Fruit fly (Drosophila melanogaster) whole organism, embryonic: Measurements from ENCODE around the gene CG43998.
A peak's percentile ranks its signal among the peaks of the same experiment; 100 is the strongest.

Experiments used
- Adf1 ChIP-seq: fragments of 200-800 bp; sonication (Bioruptor generic); IDR thresholded peaks from 2 replicates; pipeline ENCODE4 v1.3.6; 2022; ENCODE audit warnings: missing biosample characterization, missing genetic modification characterization
- CG10959 ChIP-seq: fragments of 200-800 bp; sonication (Bioruptor generic); IDR thresholded peaks from 2 replicates; pipeline ENCODE4 v1.3.6; 2022; ENCODE audit warnings: missing biosample characterization, missing genetic modification characterization
- CG11247 ChIP-seq: fragments of 200-800 bp; sonication (Bioruptor generic); IDR thresholded peaks from 2 replicates; pipeline ENCODE4 v1.3.6; 2022; ENCODE audit warnings: missing biosample characterization, missing genetic modification characterization
- CG12744 ChIP-seq: fragments of 200-800 bp; sonication (Bioruptor generic); optimal IDR thresholded peaks from 2 replicates; lab custom pipeline; 2016; ENCODE audit warnings: missing biosample characterization, missing genetic modification characterization
- CG12942 ChIP-seq: fragments of 200-800 bp; sonication (Bioruptor generic); optimal IDR thresholded peaks from 3 replicates; lab custom pipeline; 2016; ENCODE audit warnings: missing biosample characterization, missing genetic modification characterization
- CG13287 ChIP-seq: fragments of 200-800 bp; sonication (Bioruptor generic); IDR thresholded peaks from 2 replicates; pipeline ENCODE4 v1.3.6; 2022; ENCODE audit warnings: missing biosample characterization, missing genetic modification characterization; ENCODE audit not compliant: partially characterized antibody
- CG14860 ChIP-seq: fragments of 200-800 bp; sonication (Bioruptor generic); IDR thresholded peaks from 3 replicates; pipeline ENCODE4 v1.3.6; 2022; ENCODE audit warnings: missing biosample characterization, missing genetic modification characterization; ENCODE audit not compliant: partially characterized antibody
- CG15073 ChIP-seq: fragments of 200-800 bp; sonication (Bioruptor generic); optimal IDR thresholded peaks from 2 replicates; lab custom pipeline; 2016; ENCODE audit warnings: missing biosample characterization, missing genetic modification characterization
- CG15696 ChIP-seq: fragments of 200-800 bp; sonication (Bioruptor generic); optimal IDR thresholded peaks from 2 replicates; lab custom pipeline; 2019; ENCODE audit warnings: missing biosample characterization, mild to moderate bottlenecking, missing genetic modification characterization, moderate library complexity
- CG16815 ChIP-seq: fragments of 200-800 bp; sonication (Bioruptor generic); optimal IDR thresholded peaks from 3 replicates; lab custom pipeline; 2017; ENCODE audit warnings: missing biosample characterization, mild to moderate bottlenecking, missing genetic modification characterization
- CG1832 ChIP-seq: fragments of 200-800 bp; sonication (Bioruptor generic); optimal IDR thresholded peaks from 2 replicates; lab custom pipeline; 2017; ENCODE audit warnings: missing biosample characterization, mild to moderate bottlenecking, missing genetic modification characterization, inconsistent platforms
- CG32767 ChIP-seq: fragments of 200-800 bp; sonication (Bioruptor generic); IDR thresholded peaks from 2 replicates; pipeline ENCODE4 v1.3.6; 2022; ENCODE audit warnings: missing biosample characterization, missing genetic modification characterization
- CG33557 ChIP-seq: fragments of 200-800 bp; sonication (Bioruptor generic); optimal IDR thresholded peaks from 2 replicates; lab custom pipeline; 2019; ENCODE audit warnings: missing biosample characterization, mild to moderate bottlenecking, missing genetic modification characterization, moderate library complexity
- CG3847 ChIP-seq: fragments of 200-800 bp; sonication (Bioruptor generic); IDR thresholded peaks from 2 replicates; pipeline ENCODE4 v1.3.6; 2022; ENCODE audit warnings: missing biosample characterization, missing genetic modification characterization
- CG3995 ChIP-seq: fragments of 200-800 bp; sonication (Bioruptor generic); optimal IDR thresholded peaks from 3 replicates; lab custom pipeline; 2016; ENCODE audit warnings: missing biosample characterization, missing genetic modification characterization
- CG6175 ChIP-seq: fragments of 200-800 bp; sonication (Bioruptor generic); IDR thresholded peaks from 3 replicates; pipeline ENCODE4 v1.3.6; 2022; ENCODE audit warnings: missing biosample characterization, missing genetic modification characterization
- CG7357 ChIP-seq: fragments of 200-800 bp; sonication (Bioruptor generic); IDR thresholded peaks from 3 replicates; pipeline ENCODE4 v1.3.6; 2022; ENCODE audit warnings: missing biosample characterization, missing genetic modification characterization
- Dek ChIP-seq: fragments of 200-800 bp; sonication (Bioruptor generic); optimal IDR thresholded peaks from 3 replicates; lab custom pipeline; 2019; ENCODE audit warnings: missing biosample characterization, mild to moderate bottlenecking, missing genetic modification characterization, moderate library complexity
- Drgx ChIP-seq: fragments of 200-800 bp; sonication (Bioruptor generic); IDR thresholded peaks from 2 replicates; pipeline ENCODE4 v1.3.6; 2022; ENCODE audit warnings: missing biosample characterization, missing genetic modification characterization
- Eip74EF ChIP-seq, 2 experiments: fragments of 200-800 bp in 1 of 2; fragments of >200 bp in 1 of 2; sonication (Bioruptor generic) in 1 of 2; optimal IDR thresholded peaks; 2 replicates each; lab custom pipeline; 2017 to 2019; ENCODE audit warnings: missing biosample characterization in 2 of 2, missing genetic modification characterization in 2 of 2, mild to moderate bottlenecking in 1 of 2, moderate library complexity in 1 of 2
- Elba2 ChIP-seq: fragments of 200-800 bp; sonication (Bioruptor generic); optimal IDR thresholded peaks from 3 replicates; lab custom pipeline; 2016; ENCODE audit warnings: missing biosample characterization, missing genetic modification characterization
- Fer2 ChIP-seq: fragments of 200-800 bp; sonication (Bioruptor generic); optimal IDR thresholded peaks from 2 replicates; lab custom pipeline; 2018; ENCODE audit warnings: missing biosample characterization, mild to moderate bottlenecking, missing genetic modification characterization, moderate library complexity
- Fer3 ChIP-seq: fragments of 200-800 bp; sonication (Bioruptor generic); optimal IDR thresholded peaks from 2 replicates; lab custom pipeline; 2018; ENCODE audit warnings: missing biosample characterization, mild to moderate bottlenecking, missing genetic modification characterization, moderate library complexity
- HmgD ChIP-seq: fragments of 200-800 bp; sonication (Bioruptor generic); optimal IDR thresholded peaks from 3 replicates; lab custom pipeline; 2016; ENCODE audit warnings: missing biosample characterization, missing genetic modification characterization
- Max ChIP-seq: fragments of 200-800 bp; sonication (Bioruptor generic); optimal IDR thresholded peaks from 2 replicates; lab custom pipeline; 2016; ENCODE audit warnings: missing biosample characterization, mild to moderate bottlenecking, missing genetic modification characterization
- Mrtf ChIP-seq: fragments of 200-800 bp; sonication (Bioruptor generic); IDR thresholded peaks from 3 replicates; pipeline ENCODE4 v1.3.6; 2022; ENCODE audit warnings: missing biosample characterization, missing genetic modification characterization
- Nf-YC ChIP-seq: fragments of 200-800 bp; optimal IDR thresholded peaks from 3 replicates; lab custom pipeline; 2019; ENCODE audit warnings: missing biosample characterization, mild to moderate bottlenecking, missing genetic modification characterization, moderate library complexity
- Six4 ChIP-seq: fragments of 200-800 bp; sonication (Bioruptor generic); optimal IDR thresholded peaks from 2 replicates; lab custom pipeline; 2016; ENCODE audit warnings: missing biosample characterization, missing genetic modification characterization
- Usf ChIP-seq: fragments of 200-800 bp; sonication (Bioruptor generic); optimal IDR thresholded peaks from 2 replicates; lab custom pipeline; 2017; ENCODE audit warnings: missing genotype, missing biosample characterization, missing genetic modification characterization
- Xrp1 ChIP-seq: fragments of 200-800 bp; sonication (Bioruptor generic); IDR thresholded peaks from 2 replicates; pipeline ENCODE4 v1.3.6; 2022; ENCODE audit warnings: missing biosample characterization, missing genetic modification characterization
- ara ChIP-seq: fragments of 200-800 bp; sonication (Bioruptor generic); IDR thresholded peaks from 2 replicates; pipeline ENCODE4 v1.3.6; 2022; ENCODE audit warnings: missing biosample characterization, missing genetic modification characterization
- bsh ChIP-seq, 2 experiments: fragments of 200-800 bp; sonication (Bioruptor generic); optimal IDR thresholded peaks; 2 replicates each; lab custom pipeline; 2017 to 2018; ENCODE audit warnings: mild to moderate bottlenecking in 2 of 2, missing biosample characterization in 2 of 2, missing genetic modification characterization in 2 of 2, moderate library complexity in 1 of 2
- cas ChIP-seq: fragments of 200-800 bp; sonication (Bioruptor generic); IDR thresholded peaks from 2 replicates; pipeline ENCODE4 v1.3.6; 2022; ENCODE audit warnings: missing biosample characterization, missing genetic modification characterization
- cg ChIP-seq: fragments of 200-800 bp; sonication (Bioruptor generic); optimal IDR thresholded peaks from 3 replicates; lab custom pipeline; 2019; ENCODE audit warnings: missing biosample characterization, mild to moderate bottlenecking, missing genetic modification characterization, moderate library complexity
- corto ChIP-seq: fragments of 200-800 bp; sonication (Bioruptor generic); optimal IDR thresholded peaks from 2 replicates; lab custom pipeline; 2016; ENCODE audit warnings: missing biosample characterization, mild to moderate bottlenecking, missing genetic modification characterization, moderate library complexity
- dimm ChIP-seq: fragments of 200-800 bp; sonication (Bioruptor generic); IDR thresholded peaks from 2 replicates; pipeline ENCODE4 v1.3.6; 2022; ENCODE audit warnings: missing biosample characterization, missing genetic modification characterization
- disco-r ChIP-seq: fragments of 200-800 bp; sonication (Bioruptor generic); optimal IDR thresholded peaks from 2 replicates; lab custom pipeline; 2016; ENCODE audit warnings: missing biosample characterization, missing genetic modification characterization
- ewg ChIP-seq: fragments of 200-800 bp; sonication (Bioruptor generic); optimal IDR thresholded peaks from 3 replicates; lab custom pipeline; 2017; ENCODE audit warnings: mild to moderate bottlenecking, missing biosample characterization, missing genetic modification reagents, missing genetic modification characterization
- gce ChIP-seq: fragments of 200-800 bp; sonication (Bioruptor generic); IDR thresholded peaks from 3 replicates; pipeline ENCODE4 v1.3.6; 2022; ENCODE audit warnings: missing biosample characterization, missing genetic modification characterization
- klu ChIP-seq: fragments of 200-800 bp; sonication (Bioruptor generic); IDR thresholded peaks from 2 replicates; pipeline ENCODE4 v1.3.6; 2022; ENCODE audit warnings: missing biosample characterization, missing genetic modification characterization
- lbe ChIP-seq: fragments of 200-800 bp; sonication (Bioruptor generic); optimal IDR thresholded peaks from 2 replicates; lab custom pipeline; 2016; ENCODE audit warnings: missing biosample characterization, mild to moderate bottlenecking, missing genetic modification characterization
- nom ChIP-seq: fragments of 200-800 bp; sonication (Bioruptor generic); optimal IDR thresholded peaks from 2 replicates; lab custom pipeline; 2017; ENCODE audit warnings: missing biosample characterization, missing genetic modification characterization, mild to moderate bottlenecking, moderate library complexity, missing genetic modification reagents
- ranshi ChIP-seq: fragments of 200-800 bp; sonication (Bioruptor generic); IDR thresholded peaks from 2 replicates; pipeline ENCODE4 v1.3.6; 2022; ENCODE audit warnings: missing biosample characterization, missing genetic modification characterization
- sima ChIP-seq: fragments of 200-800 bp; sonication (Bioruptor generic); optimal IDR thresholded peaks from 2 replicates; lab custom pipeline; 2016; ENCODE audit warnings: missing biosample characterization, missing genetic modification characterization
- slbo ChIP-seq: fragments of 200-800 bp; sonication (Bioruptor generic); IDR thresholded peaks from 2 replicates; pipeline ENCODE4 v1.3.6; 2022; ENCODE audit warnings: missing biosample characterization, missing genetic modification characterization
- tin ChIP-seq: fragments of 200-800 bp; sonication (Bioruptor generic); optimal IDR thresholded peaks from 3 replicates; lab custom pipeline; 2016; ENCODE audit warnings: missing biosample characterization, missing genetic modification characterization
- toy ChIP-seq: fragments of 200-800 bp; sonication (Bioruptor generic); IDR thresholded peaks from 2 replicates; pipeline ENCODE4 v1.3.6; 2022; ENCODE audit warnings: missing biosample characterization, missing genetic modification characterization
- trh ChIP-seq: fragments of 200-800 bp; sonication (Bioruptor generic); optimal IDR thresholded peaks from 2 replicates; lab custom pipeline; 2016; ENCODE audit warnings: missing biosample characterization, missing genetic modification characterization
- vvl ChIP-seq: fragments of 200-800 bp; sonication (Bioruptor generic); IDR thresholded peaks from 2 replicates; pipeline ENCODE4 v1.3.6; 2022; ENCODE audit warnings: missing biosample characterization, missing genetic modification characterization

CG43998 gene

DNA sequence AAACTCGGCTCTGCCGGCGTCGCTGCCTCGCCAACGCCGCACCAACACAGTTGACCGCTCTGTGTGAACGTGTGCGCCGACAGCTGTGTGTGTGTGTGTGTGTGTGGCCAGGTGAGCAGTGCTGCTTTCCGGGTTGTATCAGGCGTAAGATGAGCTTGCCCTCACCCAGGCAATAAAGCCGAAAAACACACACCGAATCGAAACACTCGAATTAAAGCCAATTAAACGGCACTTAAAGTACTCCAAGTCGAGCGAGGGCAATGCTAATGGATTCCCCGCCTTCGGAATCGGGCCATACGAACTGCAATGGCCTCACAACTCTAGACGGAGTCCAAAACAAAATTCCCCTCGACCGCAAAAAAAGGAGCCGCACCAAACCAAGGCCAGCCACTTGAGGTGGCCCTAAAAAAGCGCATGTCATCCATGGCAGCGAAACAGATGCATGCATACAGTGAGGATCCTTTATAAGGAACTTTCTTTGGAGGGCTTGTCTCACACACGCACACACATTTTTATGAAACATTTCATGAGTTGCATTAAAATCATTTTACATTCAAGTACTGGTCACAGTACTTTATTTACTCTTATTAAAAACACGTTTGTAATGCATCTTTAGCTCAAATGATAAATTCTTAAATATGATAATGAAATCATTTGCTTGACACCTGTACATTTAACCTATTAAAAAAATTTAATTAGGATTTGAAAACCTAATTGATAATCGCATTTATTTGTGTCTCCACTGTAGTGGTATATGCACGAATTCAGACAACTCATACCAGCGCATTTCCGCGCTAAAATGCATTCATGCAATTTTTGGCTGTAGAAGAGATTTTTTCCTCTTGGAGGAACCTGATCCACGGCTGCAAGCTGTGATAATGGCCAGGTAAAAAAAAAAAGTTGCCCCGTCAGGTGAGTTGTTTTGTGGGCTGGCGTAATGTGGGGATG, 19.9 kb upstream of the CG43998 start:
- TF ChIP-seq CG12942 (GFP tag; lab: Kevin White, UChicago) (no peak), toy (no peak), Six4 (no peak), Max (GFP tag; lab: Kevin White, UChicago) (no peak), CG33557 (GFP tag; lab: Kevin White, UChicago) (no peak), CG3847 (GFP tag; lab: Robert Waterston, UW) (0 out of 2 replicates have a peak, but pooled peaks have one; percentile 19), Drgx (peak; percentile 56; the same call in 1 of the 2 replicates), CG15073 (no peak), sima (no peak), lbe (GFP tag; lab: Kevin White, UChicago) (peak; percentile 87), Fer2 (tag; lab: Kevin White, UChicago) (no peak), CG10959 (GFP tag; lab: Robert Waterston, UW) (no peak), Adf1 (peak; percentile 29; the same call in 1 of the 2 replicates), gce (0 out of 3 replicates have a peak, but pooled peaks have one; percentile 18), CG11247 (GFP tag; lab: Robert Waterston, UW) (no peak), Dek (tag; lab: Kevin White, UChicago) (no peak), klu (GFP tag; lab: Robert Waterston, UW) (no peak), corto (peak; percentile 85), ewg (GFP tag; lab: Kevin White, UChicago) (no peak), bsh (GFP tag; optimal IDR thresholded peaks at IDR 0.05; lab: Kevin White, UChicago) (peak in 1 of 2 experiments; percentile 82), nom (GFP tag; lab: Kevin White, UChicago) (peak; percentile 86), ranshi (no peak), slbo (GFP tag; lab: Robert Waterston, UW) (0 out of 2 replicates have a peak, but pooled peaks have one; percentile 29), CG13287 (GFP tag; lab: Robert Waterston, UW) (no peak), Nf-YC (no peak), cas (GFP tag; lab: Robert Waterston, UW) (no peak), cg (GFP tag; lab: Kevin White, UChicago) (peak; percentile 20), CG32767 (GFP tag; lab: Robert Waterston, UW) (no peak), dimm (GFP tag; lab: Robert Waterston, UW) (no peak), CG6175 (GFP tag; lab: Robert Waterston, UW) (no peak), Eip74EF (GFP tag; optimal IDR thresholded peaks at IDR 0.05; lab: Kevin White, UChicago) (no peak), vvl (GFP tag; lab: Robert Waterston, UW) (no peak), disco-r (GFP tag; lab: Kevin White, UChicago) (no peak), CG3995 (GFP tag; lab: Kevin White, UChicago) (no peak)
- TF ChIP-seq, all 482 proteins: peak for 10

DNA sequence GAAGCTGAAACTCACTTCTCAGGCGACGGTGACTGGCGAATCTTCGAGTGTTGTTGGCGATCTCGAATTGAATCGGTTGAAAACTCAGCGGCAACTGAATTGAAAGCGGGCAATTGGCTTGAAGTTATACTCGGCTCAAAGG, 19.4 kb upstream of the CG43998 start, which contains the start of gene CG12268:
Gene CG12268, minus strand, starts transcription at position 101 of the 142 bp plus-strand sequence.
- TF ChIP-seq CG12744 (GFP tag; lab: Kevin White, UChicago) (no peak), CG15696 (no peak), trh (GFP tag; lab: Kevin White, UChicago) (no peak), ara (GFP tag; lab: Robert Waterston, UW) (no peak), CG16815 (GFP tag; lab: Kevin White, UChicago) (no peak), HmgD (no peak), tin (no peak), CG14860 (GFP tag; lab: Robert Waterston, UW) (no peak), CG7357 (GFP tag; lab: Robert Waterston, UW) (no peak), Xrp1 (no peak), Mrtf (GFP tag; lab: Robert Waterston, UW) (no peak), Usf (GFP tag; lab: Kevin White, UChicago) (no peak), Fer3 (no peak), Elba2 (GFP tag; lab: Kevin White, UChicago) (no peak), CG1832 (GFP tag; lab: Kevin White, UChicago) (no peak)
